Worm (Caenorhabditis elegans): Measurements from ENCODE around the gene cytb-5.1.
A peak's percentile ranks its signal among the peaks of the same experiment; 100 is the strongest.

The cytb-5.1 gene

DNA sequence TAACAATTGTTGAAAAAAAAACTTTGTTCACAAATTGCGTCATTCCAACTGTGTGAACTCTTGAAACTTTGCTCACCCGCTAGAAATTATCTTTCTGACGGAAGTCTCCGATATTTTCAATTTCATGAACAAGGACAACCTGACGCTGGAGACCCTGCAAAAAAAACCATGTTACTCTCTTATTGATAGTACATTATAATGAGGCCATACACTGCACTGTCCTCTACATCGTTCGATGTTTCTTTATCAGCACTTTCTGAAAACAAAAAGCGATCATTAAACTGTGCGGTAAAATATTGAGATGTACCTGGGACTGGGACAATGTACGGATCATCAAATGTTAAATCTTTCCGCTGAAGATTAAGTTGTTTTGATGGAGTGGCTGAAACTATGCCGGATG, 1.8 kb downstream of the cytb-5.1 start:
- no peak for TF ChIP-seq ztf-18 (tag; optimal IDR thresholded peaks at IDR 0.05)
- TF ChIP-seq cebp-2 (GFP tag; IDR thresholded peaks at IDR 0.05): no peak
- TF ChIP-seq atf-7 (tag; optimal IDR thresholded peaks at IDR 0.05): peak; percentile 27
- TF ChIP-seq unc-130 (GFP tag; optimal IDR thresholded peaks at IDR 0.05): no peak
- no peak for TF ChIP-seq dpl-1 (GFP tag; optimal IDR thresholded peaks at IDR 0.05)
- no peak for TF ChIP-seq mel-28 (tag; optimal IDR thresholded peaks at IDR 0.05; ENCODE audit: borderline replicate concordance)
- TF ChIP-seq B0336.3 (GFP tag; IDR thresholded peaks at IDR 0.05): peak; percentile 31; the same call in 1 of the 2 replicates
- TF ChIP-seq C17E4.6 (GFP tag; IDR thresholded peaks at IDR 0.05): no peak
- TF ChIP-seq ztf-28 (GFP tag; IDR thresholded peaks at IDR 0.05): no peak
- no peak for TF ChIP-seq ets-4 (GFP tag; optimal IDR thresholded peaks at IDR 0.05)
- TF ChIP-seq lin-26 (GFP tag; IDR thresholded peaks at IDR 0.05): no peak
- no peak for TF ChIP-seq hrde-1 (tag; optimal IDR thresholded peaks at IDR 0.05; ENCODE audit: borderline replicate concordance)
- TF ChIP-seq ztf-25 (GFP tag; IDR thresholded peaks at IDR 0.05): no peak
- no peak for TF ChIP-seq B0261.1 (tag; optimal IDR thresholded peaks at IDR 0.05)
- no peak for TF ChIP-seq ceh-79 (tag; optimal IDR thresholded peaks at IDR 0.05)
- peak; percentile 85 for TF ChIP-seq nhr-80 (tag; optimal IDR thresholded peaks at IDR 0.05)
- TF ChIP-seq Y79H2A.3 (GFP tag; conservative IDR thresholded peaks at IDR 0.05): no peak
- TF ChIP-seq D2030.7 (GFP tag; IDR thresholded peaks at IDR 0.05): no peak

DNA sequence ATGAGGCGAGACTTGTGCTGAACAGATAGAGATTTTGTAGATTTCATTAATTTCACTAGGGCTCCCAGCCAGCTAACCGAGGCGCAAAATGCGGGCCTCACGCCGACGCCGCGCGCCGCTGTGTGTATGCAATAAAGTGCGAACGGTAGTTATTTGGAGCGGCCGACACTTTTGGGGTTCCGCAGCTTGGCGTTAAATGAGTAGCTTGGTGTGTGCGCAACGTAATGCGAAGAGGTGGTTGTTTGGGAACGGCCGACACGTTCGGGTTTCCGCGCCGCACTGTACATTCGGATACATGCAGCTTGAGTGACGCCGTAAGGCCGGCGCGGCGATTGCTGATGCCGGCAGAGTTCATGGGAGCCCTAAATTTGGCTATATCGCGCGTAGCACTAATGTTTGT, 6.4 kb downstream of the cytb-5.1 start:
- TF ChIP-seq lsl-1 (GFP tag; optimal IDR thresholded peaks at IDR 0.05) (no peak), snpc-4 (GFP tag; optimal IDR thresholded peaks at IDR 0.05) (no peak), snpc-4 (tag; optimal IDR thresholded peaks at IDR 0.05) (peak in 2 of 4 experiments; percentile 67 to 86), T07F8.4 (tag; optimal IDR thresholded peaks at IDR 0.05) (no peak), zfh-2 (GFP tag; conservative IDR thresholded peaks at IDR 0.05) (peak; percentile 68), F33H1.4 (GFP tag; IDR thresholded peaks at IDR 0.05) (0 out of 2 replicates have a peak, but pooled peaks have one; percentile 8), snpc-1.1 (tag; optimal IDR thresholded peaks at IDR 0.05; ENCODE audit: insufficient read depth) (peak; percentile 11)

ce11 chrX:14012417-14012816, 10.7 kb downstream of the cytb-5.1 start, which contains the start of gene tbc-19:
TSS of gene tbc-19 (minus strand) at chrX:14012517.
- TF ChIP-seq attf-6 (GFP tag; IDR thresholded peaks at IDR 0.05): no peak

DNA sequence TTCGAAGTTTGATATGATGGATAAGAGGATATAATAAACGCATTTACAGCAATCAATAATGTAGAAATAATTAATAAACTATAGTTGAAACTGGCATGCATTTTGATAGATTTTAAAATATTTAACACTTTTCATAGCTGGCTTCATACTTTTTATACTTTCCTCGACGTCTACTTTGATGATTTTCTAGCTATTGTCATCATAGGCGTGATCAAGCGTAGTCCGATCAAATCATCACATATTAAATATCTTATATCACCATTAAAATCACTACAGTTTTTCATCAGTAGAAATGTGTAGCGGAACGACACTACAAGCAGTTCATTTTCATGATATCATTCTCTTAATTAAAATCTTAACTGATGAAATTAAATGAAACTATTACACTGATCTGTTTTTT, 13.6 kb downstream of the cytb-5.1 start, which contains the start of gene C04C11.25:
Gene C04C11.25, minus strand, starts transcription at position 101 of the 400 bp plus-strand sequence.
- TF ChIP-seq F10E7.11 (tag; optimal IDR thresholded peaks at IDR 0.05) (no peak), somi-1 (GFP tag; optimal IDR thresholded peaks at IDR 0.05) (no peak), let-607 (tag; optimal IDR thresholded peaks at IDR 0.05) (no peak), zfh-2 (GFP tag; conservative IDR thresholded peaks at IDR 0.05) (no peak), snpc-1.3 (tag; optimal IDR thresholded peaks at IDR 0.05; ENCODE audit: insufficient read depth) (no peak), ztf-28 (GFP tag; IDR thresholded peaks at IDR 0.05) (no peak), F55B11.4 (tag; optimal IDR thresholded peaks at IDR 0.05; ENCODE audit: borderline replicate concordance, insufficient read depth) (no peak), sptf-2 (GFP tag; optimal IDR thresholded peaks at IDR 0.05) (no peak), aptf-3 (GFP tag; IDR thresholded peaks at IDR 0.05) (no peak), F39B2.1 (GFP tag; IDR thresholded peaks at IDR 0.05) (no peak), Y79H2A.3 (GFP tag; conservative IDR thresholded peaks at IDR 0.05) (no peak), madf-10 (tag; optimal IDR thresholded peaks at IDR 0.05) (no peak), aptf-2 (GFP tag; conservative IDR thresholded peaks at IDR 0.05) (no peak), rcor-1 (GFP tag; IDR thresholded peaks at IDR 0.05) (no peak), lsy-27 (tag; optimal IDR thresholded peaks at IDR 0.05; ENCODE audit: borderline replicate concordance, insufficient read depth) (no peak), D2030.7 (GFP tag; IDR thresholded peaks at IDR 0.05) (no peak)
